Worm (Caenorhabditis elegans): ENCODE measurements around the gene T02E9.6.
A peak's percentile ranks its signal among the peaks of the same experiment; 100 is the strongest.
"Not testable (repeated sequence)": the region's sequence is repeated elsewhere in the genome, so short reads cannot be mapped to it uniquely, and the experiment has no call there.

DNA sequence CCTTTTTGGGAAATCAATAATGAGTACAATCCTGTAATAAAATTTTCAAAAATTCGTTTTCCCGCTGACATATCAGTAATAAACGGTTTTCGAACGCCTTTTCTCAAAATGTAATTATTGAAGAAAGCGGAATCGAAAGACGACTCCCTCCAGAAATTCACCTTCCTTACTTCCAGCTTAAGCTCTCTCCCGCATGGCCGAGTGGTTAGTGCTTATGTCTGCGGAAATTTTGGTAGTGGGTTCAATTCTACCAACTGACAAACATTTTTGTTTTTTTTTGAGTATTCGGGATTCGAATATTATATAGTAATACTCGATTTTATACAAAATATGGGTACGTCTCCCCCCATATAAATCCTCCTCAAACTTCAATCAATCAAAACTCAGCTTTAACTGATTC is 2.3 kb downstream of the T02E9.6 start:
- peak; percentile 88 for TF ChIP-seq lim-7 (GFP tag; IDR thresholded peaks at IDR 0.05)
- TF ChIP-seq zag-1, daf-12, lin-15B, nhr-10 (tag; optimal IDR thresholded peaks at IDR 0.05): not testable (repeated sequence)

Measured in whole organism, L4 larva.